Worm (Caenorhabditis elegans) whole organism, L4 larva: ENCODE data around the gene spe-19.
A peak's percentile ranks its signal among the peaks of the same experiment; 100 is the strongest.

Experiments used
- F10B5.3 ChIP-seq: sonication (generic microtip); optimal IDR thresholded peaks from 2 replicates; lab custom pipeline; 2016; ENCODE audit warnings: mild to moderate bottlenecking, missing genetic modification characterization, missing compliant biosample characterization
- F26F4.8 ChIP-seq: fragments of 200-800 bp; sonication (Bioruptor generic); conservative IDR thresholded peaks from 2 replicates; pipeline ENCODE4 v1.3.6; 2022; ENCODE audit warnings: missing genetic modification characterization, missing compliant biosample characterization
- F37D6.2 ChIP-seq: sonication (generic microtip); optimal IDR thresholded peaks from 2 replicates; lab custom pipeline; 2016; ENCODE audit warnings: mild to moderate bottlenecking, missing genetic modification characterization, missing compliant biosample characterization
- F44E2.7 ChIP-seq: fragments of 200-800 bp; sonication (Bioruptor generic); IDR thresholded peaks from 2 replicates; pipeline ENCODE4 v2.1.2; 2022; ENCODE audit warnings: missing genetic modification characterization, missing compliant biosample characterization
- T26A8.4 ChIP-seq: fragments of 200-800 bp; sonication (Bioruptor generic); IDR thresholded peaks from 2 replicates; pipeline ENCODE4 v1.3.6; 2022; ENCODE audit warnings: missing genetic modification characterization, missing compliant biosample characterization
- Y5F2A.4 ChIP-seq: fragments of 200-800 bp; sonication (Bioruptor generic); optimal IDR thresholded peaks from 2 replicates; lab custom pipeline; 2018; ENCODE audit warnings: mild to moderate bottlenecking, missing genetic modification characterization, missing compliant biosample characterization
- Y75B8A.6 ChIP-seq: fragments of 200-800 bp; sonication (Bioruptor generic); IDR thresholded peaks from 2 replicates; pipeline ENCODE4 v1.3.6; 2022; ENCODE audit warnings: missing genetic modification reagents, missing genetic modification characterization, missing compliant biosample characterization
- ZK337.2 ChIP-seq: fragments of 200-800 bp; sonication (Bioruptor generic); IDR thresholded peaks from 2 replicates; pipeline ENCODE4 v1.3.6; 2022; ENCODE audit warnings: missing genetic modification reagents, missing genetic modification characterization, missing compliant biosample characterization
- aly-2 ChIP-seq: sonication (generic microtip); optimal IDR thresholded peaks from 2 replicates; lab custom pipeline; 2018; ENCODE audit warnings: missing biosample characterization, missing genetic modification characterization
- arid-1 ChIP-seq: fragments of 200-800 bp; sonication (Bioruptor generic); conservative IDR thresholded peaks from 2 replicates; pipeline ENCODE4 v1.3.6; 2022; ENCODE audit warnings: missing genetic modification reagents, missing genetic modification characterization, missing compliant biosample characterization
- ceh-32 ChIP-seq: sonication (generic microtip); optimal IDR thresholded peaks from 2 replicates; lab custom pipeline; 2016; ENCODE audit warnings: mild to moderate bottlenecking, missing genetic modification characterization, missing compliant biosample characterization; ENCODE audit not compliant: poor library complexity
- ceh-62 ChIP-seq: sonication (generic microtip); optimal IDR thresholded peaks from 2 replicates; lab custom pipeline; 2017; ENCODE audit warnings: missing biosample characterization, missing genetic modification characterization
- cey-2 ChIP-seq: sonication (generic microtip); optimal IDR thresholded peaks from 3 replicates; lab custom pipeline; 2017; ENCODE audit warnings: missing genetic modification characterization, mild to moderate bottlenecking, missing compliant biosample characterization, antibody characterized with exemption, borderline replicate concordance; ENCODE audit not compliant: insufficient read depth
- ctbp-1 ChIP-seq: fragments of 200-800 bp; sonication (Bioruptor generic); IDR thresholded peaks from 2 replicates; pipeline ENCODE4 v1.3.6; 2022; ENCODE audit warnings: missing genetic modification reagents, missing genetic modification characterization, missing compliant biosample characterization
- daf-12 ChIP-seq: fragments of 150-350 bp; optimal IDR thresholded peaks from 2 replicates; lab custom pipeline; 2014; ENCODE audit warnings: missing biosample characterization, missing genetic modification reagents, missing genetic modification characterization
- dmd-6 ChIP-seq: fragments of 200-800 bp; sonication (Bioruptor generic); IDR thresholded peaks from 2 replicates; pipeline ENCODE4 v1.3.6; 2022; ENCODE audit warnings: missing genetic modification reagents, missing genetic modification characterization, missing compliant biosample characterization
- dmd-9 ChIP-seq: fragments of 200-800 bp; sonication (Bioruptor generic); IDR thresholded peaks from 2 replicates; pipeline ENCODE4 v1.3.6; 2022; ENCODE audit warnings: missing genetic modification reagents, missing genetic modification characterization, missing compliant biosample characterization
- dve-1 ChIP-seq: sonication (generic microtip); optimal IDR thresholded peaks from 2 replicates; lab custom pipeline; 2017; ENCODE audit warnings: antibody characterized with exemption, mild to moderate bottlenecking, missing genetic modification characterization, missing compliant biosample characterization; ENCODE audit not compliant: insufficient read depth
- fkh-10 ChIP-seq: fragments of 150-350 bp; optimal IDR thresholded peaks from 2 replicates; lab custom pipeline; 2014; ENCODE audit warnings: missing biosample characterization, missing genetic modification reagents, missing genetic modification characterization
- fos-1 ChIP-seq: fragments of 150-350 bp; optimal IDR thresholded peaks from 2 replicates; lab custom pipeline; 2014; ENCODE audit warnings: missing biosample characterization, missing genetic modification characterization
- hif-1 ChIP-seq, 2 experiments: sonication (generic microtip); optimal IDR thresholded peaks; 2 replicates each; lab custom pipeline; 2016 to 2017; ENCODE audit warnings: missing compliant biosample characterization in 2 of 2, missing genetic modification characterization in 2 of 2, missing genetic modification reagents in 2 of 2, missing genotype in 2 of 2, mild to moderate bottlenecking in 1 of 2
- lin-1 ChIP-seq: fragments of 200-800 bp; sonication (Bioruptor generic); IDR thresholded peaks from 2 replicates; pipeline ENCODE4 v1.3.6; 2022; ENCODE audit warnings: missing genetic modification reagents, missing genetic modification characterization, missing compliant biosample characterization
- lin-13 ChIP-seq: fragments of 150-350 bp; optimal IDR thresholded peaks from 2 replicates; lab custom pipeline; 2014; ENCODE audit warnings: missing biosample characterization, missing genetic modification reagents, missing genetic modification characterization
- lin-15B ChIP-seq: fragments of 150-350 bp; sonication (generic microtip); optimal IDR thresholded peaks from 3 replicates; lab custom pipeline; 2014; ENCODE audit warnings: missing biosample characterization, missing genetic modification characterization
- lin-38 ChIP-seq: fragments of 200-800 bp; sonication (Bioruptor generic); IDR thresholded peaks from 2 replicates; pipeline ENCODE4 v1.3.6; 2022; ENCODE audit warnings: missing genetic modification reagents, missing genetic modification characterization, missing compliant biosample characterization
- lir-3 ChIP-seq: sonication (generic microtip); optimal IDR thresholded peaks from 2 replicates; lab custom pipeline; 2016; ENCODE audit warnings: mild to moderate bottlenecking, missing genetic modification characterization, missing compliant biosample characterization
- mdl-1 ChIP-seq, 2 experiments: fragments of 150-350 bp in 1 of 2; sonication (generic microtip) in 1 of 2; optimal IDR thresholded peaks; 2 replicates each; lab custom pipeline; 2014 to 2017; ENCODE audit warnings: missing biosample characterization in 2 of 2, missing genetic modification characterization in 2 of 2
- mep-1 ChIP-seq: fragments of 150-350 bp; sonication (generic microtip); optimal IDR thresholded peaks from 3 replicates; lab custom pipeline; 2014; ENCODE audit warnings: missing biosample characterization, missing genetic modification characterization
- mes-2 ChIP-seq: sonication (generic microtip); optimal IDR thresholded peaks from 2 replicates; lab custom pipeline; 2016; ENCODE audit warnings: missing genotype, mild to moderate bottlenecking, missing genetic modification characterization, missing compliant biosample characterization; ENCODE audit not compliant: poor library complexity, severe bottlenecking
- mxl-2 ChIP-seq: fragments of 200-800 bp; sonication (Bioruptor generic); conservative IDR thresholded peaks from 2 replicates; pipeline ENCODE4 v1.3.6; 2022; ENCODE audit warnings: missing genetic modification reagents, missing genetic modification characterization, missing compliant biosample characterization
- mxl-3 ChIP-seq: fragments of 200-800 bp; sonication (Bioruptor generic); optimal IDR thresholded peaks from 2 replicates; lab custom pipeline; 2018; ENCODE audit warnings: mild to moderate bottlenecking, missing genetic modification characterization, missing compliant biosample characterization
- nhr-10 ChIP-seq: fragments of 150-350 bp; optimal IDR thresholded peaks from 2 replicates; lab custom pipeline; 2014; ENCODE audit warnings: missing biosample characterization, missing genetic modification characterization
- nhr-11 ChIP-seq: fragments of 150-350 bp; optimal IDR thresholded peaks from 2 replicates; lab custom pipeline; 2014; ENCODE audit warnings: missing biosample characterization, missing genetic modification characterization
- nhr-48 ChIP-seq: sonication (generic microtip); optimal IDR thresholded peaks from 2 replicates; lab custom pipeline; 2016; ENCODE audit warnings: mild to moderate bottlenecking, missing genetic modification characterization, missing compliant biosample characterization
- nhr-6 ChIP-seq: fragments of 150-350 bp; optimal IDR thresholded peaks from 2 replicates; lab custom pipeline; 2014; ENCODE audit warnings: missing biosample characterization, missing genetic modification characterization
- nhr-76 ChIP-seq: fragments of 150-350 bp; optimal IDR thresholded peaks from 2 replicates; lab custom pipeline; 2014; ENCODE audit warnings: missing biosample characterization, missing genetic modification characterization
- nhr-77 ChIP-seq: fragments of 150-350 bp; optimal IDR thresholded peaks from 2 replicates; lab custom pipeline; 2014; ENCODE audit warnings: missing biosample characterization, missing genetic modification characterization
- php-3 ChIP-seq: fragments of 200-800 bp; sonication (Bioruptor generic); IDR thresholded peaks from 2 replicates; pipeline ENCODE4 v1.3.6; 2022; ENCODE audit warnings: missing genetic modification reagents, missing genetic modification characterization, missing compliant biosample characterization
- pqm-1 ChIP-seq: sonication (generic microtip); optimal IDR thresholded peaks from 2 replicates; lab custom pipeline; 2017; ENCODE audit warnings: missing biosample characterization, missing genetic modification characterization
- rbr-2 ChIP-seq: sonication (generic microtip); optimal IDR thresholded peaks from 2 replicates; lab custom pipeline; 2016; ENCODE audit warnings: missing genotype, missing genetic modification characterization, missing compliant biosample characterization
- snpc-1.2 ChIP-seq: fragments of 200-800 bp; sonication (Bioruptor generic); IDR thresholded peaks from 2 replicates; pipeline ENCODE4 v1.3.6; 2022; ENCODE audit warnings: missing genetic modification reagents, missing genetic modification characterization, missing compliant biosample characterization
- snpc-4 ChIP-seq: fragments of 150-350 bp; optimal IDR thresholded peaks from 2 replicates; lab custom pipeline; 2014; ENCODE audit warnings: missing biosample characterization, missing genetic modification characterization
- spr-3 ChIP-seq: fragments of 200-800 bp; sonication (Bioruptor generic); optimal IDR thresholded peaks from 2 replicates; lab custom pipeline; 2018; ENCODE audit warnings: mild to moderate bottlenecking, missing genetic modification characterization, missing compliant biosample characterization
- unc-39 ChIP-seq: sonication (generic microtip); optimal IDR thresholded peaks from 2 replicates; lab custom pipeline; 2017; ENCODE audit warnings: missing biosample characterization, missing genetic modification characterization
- zag-1 ChIP-seq: fragments of 150-350 bp; optimal IDR thresholded peaks from 2 replicates; lab custom pipeline; 2014; ENCODE audit warnings: missing biosample characterization, missing genetic modification characterization
- zip-11 ChIP-seq: fragments of 200-800 bp; sonication (Bioruptor generic); IDR thresholded peaks from 2 replicates; pipeline ENCODE4 v1.3.6; 2022; ENCODE audit warnings: missing genetic modification characterization, missing compliant biosample characterization
- zip-2 ChIP-seq: fragments of 150-350 bp; optimal IDR thresholded peaks from 2 replicates; lab custom pipeline; 2014; ENCODE audit warnings: missing biosample characterization, missing genetic modification characterization
- ztf-7 ChIP-seq: fragments of 150-350 bp; optimal IDR thresholded peaks from 2 replicates; lab custom pipeline; 2014; ENCODE audit warnings: missing biosample characterization, missing genetic modification characterization

The spe-19 gene

DNA sequence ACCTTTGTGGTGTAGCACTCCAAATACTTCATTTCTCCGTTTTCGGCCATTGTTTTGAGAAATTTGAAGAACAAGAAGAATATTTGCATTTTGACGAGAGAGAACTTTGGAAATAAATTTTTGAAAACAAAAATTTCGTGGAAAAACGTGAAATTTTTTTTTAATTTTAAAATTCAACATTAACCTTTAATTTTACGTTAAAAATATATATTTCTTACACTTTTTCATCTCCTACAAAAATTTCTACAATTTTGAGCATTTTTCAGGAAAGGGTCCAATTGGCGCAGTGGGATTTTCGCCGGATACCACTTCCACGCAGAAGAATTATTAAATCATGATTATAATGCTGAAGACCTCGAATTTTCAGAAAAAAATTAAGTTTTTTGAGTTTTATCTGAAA, at the start of gene spe-19:
TSS of gene spe-19 (minus strand) at position 101 of the 400 bp plus-strand sequence.
- no peak for TF ChIP-seq zag-1 (tag; lab: Kevin White, UChicago)
- no peak for TF ChIP-seq nhr-11
- TF ChIP-seq snpc-1.2: no peak
- TF ChIP-seq lin-1: no peak
- no peak for TF ChIP-seq rbr-2 (tag; lab: Kevin White, UChicago)
- no peak for TF ChIP-seq mdl-1 (tag; optimal IDR thresholded peaks at IDR 0.05; lab: Kevin White, UChicago)
- no peak for TF ChIP-seq ceh-32
- no peak for TF ChIP-seq fkh-10 (GFP tag; lab: Kevin White, UChicago)

DNA sequence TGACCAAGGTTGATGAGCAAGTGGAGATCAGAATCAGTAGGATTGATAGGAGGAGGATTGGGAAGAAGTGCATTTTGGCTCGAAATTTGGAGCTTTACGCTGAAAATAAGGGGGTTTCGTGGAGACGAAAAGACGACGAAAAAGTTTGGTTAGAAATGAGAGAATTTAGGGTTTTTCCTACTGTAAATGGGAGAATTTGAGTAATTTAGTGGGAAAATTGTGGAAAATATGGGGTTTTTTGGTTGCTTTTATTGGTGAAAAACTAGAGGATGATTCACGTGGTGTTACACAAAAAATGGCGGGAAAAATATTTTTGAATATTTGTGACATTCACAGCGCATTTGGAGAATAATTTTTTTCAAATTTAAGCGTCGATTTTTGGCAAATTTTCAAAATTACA, 47.7 kb upstream of the spe-19 start, which contains the start of gene nlp-69:
TSS of gene nlp-69 (minus strand) at position 101 of the 400 bp plus-strand sequence.
- TF ChIP-seq lin-38 (GFP tag; lab: Robert Waterston, UW) (0 out of 2 replicates have a peak, but pooled peaks have one; percentile 10), Y5F2A.4 (GFP tag; lab: Kevin White, UChicago) (no peak), cey-2 (tag; lab: Kevin White, UChicago) (no peak)

DNA sequence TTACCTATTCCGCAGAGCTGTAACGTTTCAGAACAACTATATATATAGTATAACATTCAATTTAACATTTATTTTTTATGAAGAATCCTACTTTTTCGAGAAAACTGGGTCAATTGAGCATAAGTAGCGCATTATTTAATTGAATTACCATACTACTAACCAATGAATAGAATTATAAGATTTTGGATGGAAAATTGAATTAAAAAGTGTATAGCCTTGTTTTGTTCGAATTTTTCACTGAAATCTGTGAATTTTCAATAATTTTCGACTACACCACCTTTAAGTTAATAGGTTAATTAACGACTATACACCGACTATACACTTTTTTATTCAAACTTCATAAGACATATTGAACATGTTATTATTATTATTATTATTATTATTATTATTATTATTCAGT, 46.7 kb upstream of the spe-19 start:
- TF ChIP-seq arid-1 (GFP tag; lab: Robert Waterston, UW): no peak
- TF ChIP-seq Y75B8A.6: no peak
- no peak for TF ChIP-seq F26F4.8
- TF ChIP-seq lin-13 (GFP tag; lab: Kevin White, UChicago): no peak
- TF ChIP-seq mxl-2 (GFP tag; lab: Robert Waterston, UW): no peak
- TF ChIP-seq pqm-1: no peak
- TF ChIP-seq nhr-10: no peak
- no peak for TF ChIP-seq dve-1 (tag; lab: Kevin White, UChicago)
- no peak for TF ChIP-seq ceh-62
- TF ChIP-seq ctbp-1 (GFP tag; lab: Robert Waterston, UW): no peak
- no peak for TF ChIP-seq lir-3
- no peak for TF ChIP-seq aly-2 (tag; lab: Kevin White, UChicago)
- no peak for TF ChIP-seq php-3
- no peak for TF ChIP-seq nhr-48
- no peak for TF ChIP-seq F10B5.3 (tag; lab: Kevin White, UChicago)
- no peak for TF ChIP-seq ZK337.2 (GFP tag; lab: Robert Waterston, UW)
- TF ChIP-seq snpc-4 (tag; lab: Kevin White, UChicago): no peak
- no peak for TF ChIP-seq fos-1

DNA sequence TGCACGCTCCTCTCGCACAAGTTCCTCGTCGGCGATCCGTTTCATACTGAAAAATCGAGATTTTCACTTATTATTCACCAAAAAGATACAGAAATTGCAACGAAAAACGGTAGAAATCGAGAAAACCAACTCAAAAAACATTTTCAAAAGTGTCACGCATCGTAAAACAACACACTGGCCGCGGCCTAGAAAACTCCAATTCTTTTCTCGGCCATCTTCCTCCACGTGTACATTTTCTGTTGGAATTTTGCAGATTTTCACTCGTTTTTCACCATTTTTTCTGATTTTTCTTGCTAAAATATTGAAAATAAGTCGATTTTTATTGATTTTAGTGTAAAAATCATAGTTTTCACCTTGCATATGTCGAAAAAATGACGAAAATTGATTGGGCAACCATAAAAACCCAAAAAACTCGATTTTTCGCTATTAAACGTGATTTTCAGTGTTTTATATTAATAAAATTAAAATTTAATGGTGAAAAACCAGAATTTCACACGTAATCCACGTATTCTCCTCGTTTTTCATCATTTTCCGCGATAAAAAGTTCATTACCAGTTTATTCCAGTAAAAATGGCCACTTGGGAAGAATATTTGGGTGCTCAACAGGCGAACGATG, 43.6 kb upstream of the spe-19 start, which contains the start of the genes dcs-1 and sec-23:
TSS of gene dcs-1 (minus strand) at position 46 of the 616 bp plus-strand sequence.
TSS of gene sec-23 (plus strand) at position 566 of the 616 bp plus-strand sequence.
- TF ChIP-seq F37D6.2 (tag; lab: Kevin White, UChicago): no peak
- TF ChIP-seq spr-3 (GFP tag; lab: Kevin White, UChicago): no peak
- TF ChIP-seq mxl-3 (GFP tag; lab: Kevin White, UChicago): peak; percentile 80
- peak in 1 of 2 experiments; percentile 49 for TF ChIP-seq hif-1 (tag; optimal IDR thresholded peaks at IDR 0.05; lab: Kevin White, UChicago)
- no peak for TF ChIP-seq ztf-7 (tag; lab: Kevin White, UChicago)
- no peak for TF ChIP-seq lin-15B
- TF ChIP-seq unc-39: no peak
- 0 out of 2 replicates have a peak, but pooled peaks have one; percentile 52 for TF ChIP-seq F44E2.7
- peak; percentile 88 for TF ChIP-seq mes-2
- no peak for TF ChIP-seq snpc-1.2
- no peak for TF ChIP-seq nhr-76
- no peak for TF ChIP-seq mep-1 (tag; lab: Kevin White, UChicago)
- no peak for TF ChIP-seq zip-2 (tag; lab: Kevin White, UChicago)
- TF ChIP-seq lin-1: no peak
- TF ChIP-seq daf-12 (tag; lab: Kevin White, UChicago): no peak
- TF ChIP-seq dmd-6 (GFP tag; lab: Robert Waterston, UW): no peak
- no peak for TF ChIP-seq dmd-9 (GFP tag; lab: Robert Waterston, UW)
- TF ChIP-seq nhr-6 (tag; lab: Kevin White, UChicago): no peak
- no peak for TF ChIP-seq nhr-77 (tag; lab: Kevin White, UChicago)
- TF ChIP-seq Y75B8A.6: no peak
- TF ChIP-seq zip-11 (GFP tag; lab: Robert Waterston, UW): no peak
- TF ChIP-seq lin-13 (GFP tag; lab: Kevin White, UChicago): peak; percentile 7
- no peak for TF ChIP-seq T26A8.4 (GFP tag; lab: Robert Waterston, UW)
- TF ChIP-seq pqm-1: no peak
